Worm (Caenorhabditis elegans) whole organism, L1 larva: Measurements from ENCODE around the gene F09C8.1.
"Not testable (repeated sequence)": the region's sequence is repeated elsewhere in the genome, so short reads cannot be mapped to it uniquely, and the experiment has no call there.

Experiments used
- C04F5.9 ChIP-seq: sonication (generic microtip); optimal IDR thresholded peaks from 2 replicates; lab custom pipeline; 2016; ENCODE audit warnings: missing genetic modification characterization, missing compliant biosample characterization
- ama-1 ChIP-seq: fragments of 150-350 bp; optimal IDR thresholded peaks from 2 replicates; lab custom pipeline; 2014
- ceh-63 ChIP-seq: fragments of 200-800 bp; sonication (Bioruptor generic); optimal IDR thresholded peaks from 2 replicates; lab custom pipeline; 2018; ENCODE audit warnings: mild to moderate bottlenecking, missing genetic modification characterization, missing compliant biosample characterization
- ceh-8 ChIP-seq: fragments of 200-800 bp; sonication (Bioruptor generic); optimal IDR thresholded peaks from 2 replicates; lab custom pipeline; 2018; ENCODE audit warnings: mild to moderate bottlenecking, missing genetic modification characterization, moderate library complexity, missing compliant biosample characterization
- ceh-90 ChIP-seq: sonication (generic microtip); optimal IDR thresholded peaks from 2 replicates; lab custom pipeline; 2016; ENCODE audit warnings: missing genetic modification characterization, missing compliant biosample characterization
- ces-1 ChIP-seq: fragments of 150-350 bp; optimal IDR thresholded peaks from 2 replicates; lab custom pipeline; 2014; ENCODE audit warnings: missing biosample characterization, missing genetic modification reagents, missing genetic modification characterization
- efl-1 ChIP-seq, 4 experiments: fragments of 150-350 bp; optimal IDR thresholded peaks in 3 of 4; peaks in 1 of 4; 1 replicate in 1 of 4; 2 replicates in 3 of 4; lab custom pipeline; 2014; ENCODE audit warnings: missing biosample characterization in 2 of 4, missing genetic modification characterization in 2 of 4, missing genetic modification reagents in 2 of 4
- efl-3 ChIP-seq: fragments of 200-800 bp; sonication (Bioruptor generic); optimal IDR thresholded peaks from 2 replicates; lab custom pipeline; 2018; ENCODE audit warnings: mild to moderate bottlenecking, missing genetic modification characterization, missing compliant biosample characterization
- elt-2 ChIP-seq: sonication (generic microtip); optimal IDR thresholded peaks from 2 replicates; lab custom pipeline; 2016; ENCODE audit warnings: missing genetic modification characterization, mild to moderate bottlenecking, inconsistent platforms, missing compliant biosample characterization, missing genetic modification reagents
- ets-5 ChIP-seq: fragments of 200-800 bp; sonication (Bioruptor generic); IDR thresholded peaks from 2 replicates; pipeline ENCODE4 v1.3.6; 2022; ENCODE audit warnings: missing genetic modification characterization, missing compliant biosample characterization
- isw-1 ChIP-seq: fragments of 200-800 bp; sonication (Bioruptor generic); IDR thresholded peaks from 2 replicates; pipeline ENCODE4 v1.3.6; 2022; ENCODE audit warnings: missing genetic modification characterization, missing compliant biosample characterization
- jun-1 ChIP-seq: fragments of 150-350 bp; optimal IDR thresholded peaks from 2 replicates; lab custom pipeline; 2014; ENCODE audit warnings: missing biosample characterization, missing genetic modification reagents, missing genetic modification characterization
- lin-35 ChIP-seq, 2 experiments: fragments of 150-350 bp; optimal IDR thresholded peaks; 2 replicates each; lab custom pipeline; 2014; ENCODE audit warnings: missing biosample characterization in 2 of 2, missing genetic modification characterization in 2 of 2, missing genetic modification reagents in 2 of 2
- lin-39 ChIP-seq: fragments of 150-350 bp; optimal IDR thresholded peaks from 2 replicates; lab custom pipeline; 2014; ENCODE audit warnings: missing biosample characterization, missing genetic modification reagents, missing genetic modification characterization
- lir-3 ChIP-seq: sonication (generic microtip); optimal IDR thresholded peaks from 2 replicates; lab custom pipeline; 2016; ENCODE audit warnings: mild to moderate bottlenecking, missing genetic modification characterization, moderate library complexity, missing compliant biosample characterization; ENCODE audit not compliant: poor library complexity
- lsy-2 ChIP-seq, 2 experiments: fragments of 150-350 bp; optimal IDR thresholded peaks; 2 replicates each; lab custom pipeline; 2014; ENCODE audit warnings: missing biosample characterization in 2 of 2, missing genetic modification characterization in 2 of 2
- mdl-1 ChIP-seq, 2 experiments: fragments of 150-350 bp; optimal IDR thresholded peaks; 2 replicates each; lab custom pipeline; 2014 to 2017; ENCODE audit warnings: missing biosample characterization in 2 of 2, missing genetic modification characterization in 2 of 2, inconsistent platforms in 1 of 2
- nhr-20 ChIP-seq: sonication (generic microtip); optimal IDR thresholded peaks from 2 replicates; lab custom pipeline; 2016; ENCODE audit warnings: mild to moderate bottlenecking, missing genetic modification characterization, missing compliant biosample characterization
- nhr-237 ChIP-seq: fragments of 150-350 bp; optimal IDR thresholded peaks from 2 replicates; lab custom pipeline; 2014; ENCODE audit warnings: missing biosample characterization, missing genetic modification characterization
- nhr-28 ChIP-seq: fragments of 150-350 bp; optimal IDR thresholded peaks from 2 replicates; lab custom pipeline; 2014; ENCODE audit warnings: missing biosample characterization, missing genetic modification characterization
- nhr-47 ChIP-seq: sonication (generic microtip); optimal IDR thresholded peaks from 2 replicates; lab custom pipeline; 2016; ENCODE audit warnings: mild to moderate bottlenecking, missing genetic modification characterization, moderate library complexity, missing compliant biosample characterization
- nhr-71 ChIP-seq: sonication (generic microtip); optimal IDR thresholded peaks from 2 replicates; lab custom pipeline; 2016; ENCODE audit warnings: mild to moderate bottlenecking, missing genetic modification characterization, moderate library complexity, missing compliant biosample characterization
- nhr-85 ChIP-seq: sonication (generic microtip); peaks from one replicate; lab custom pipeline; 2016; ENCODE audit warnings: missing genetic modification characterization, inconsistent platforms, missing compliant biosample characterization
- nhr-90 ChIP-seq: sonication (generic microtip); optimal IDR thresholded peaks from 2 replicates; lab custom pipeline; 2016; ENCODE audit warnings: mild to moderate bottlenecking, missing genetic modification characterization, missing compliant biosample characterization; ENCODE audit not compliant: poor library complexity
- pag-3 ChIP-seq: sonication (generic microtip); optimal IDR thresholded peaks from 2 replicates; lab custom pipeline; 2017; ENCODE audit warnings: missing genetic modification characterization, mild to moderate bottlenecking, missing compliant biosample characterization, antibody characterized with exemption, borderline replicate concordance; ENCODE audit not compliant: insufficient read depth
- pax-3 ChIP-seq: fragments of 200-800 bp; sonication (Bioruptor generic); optimal IDR thresholded peaks from 2 replicates; lab custom pipeline; 2018; ENCODE audit warnings: mild to moderate bottlenecking, missing genetic modification characterization, moderate library complexity, missing compliant biosample characterization
- rnt-1 ChIP-seq: sonication (generic microtip); optimal IDR thresholded peaks from 2 replicates; lab custom pipeline; 2016; ENCODE audit warnings: mild to moderate bottlenecking, missing genetic modification characterization, moderate library complexity, missing compliant biosample characterization
- snu-23 ChIP-seq: sonication (generic microtip); optimal IDR thresholded peaks from 2 replicates; lab custom pipeline; 2016; ENCODE audit warnings: missing genetic modification characterization, missing compliant biosample characterization
- sptf-1 ChIP-seq: fragments of 150-350 bp; optimal IDR thresholded peaks from 2 replicates; lab custom pipeline; 2014; ENCODE audit warnings: missing biosample characterization, missing genetic modification characterization
- unc-130 ChIP-seq: fragments of 150-350 bp; optimal IDR thresholded peaks from 2 replicates; lab custom pipeline; 2017; ENCODE audit warnings: missing biosample characterization, missing genetic modification characterization, inconsistent platforms
- unc-86 ChIP-seq: sonication (generic microtip); optimal IDR thresholded peaks from 2 replicates; lab custom pipeline; 2016; ENCODE audit warnings: missing genetic modification characterization, missing compliant biosample characterization
- unc-98 ChIP-seq: fragments of 200-800 bp; sonication (Bioruptor generic); IDR thresholded peaks from 2 replicates; pipeline ENCODE4 v1.3.6; 2022; ENCODE audit warnings: missing genetic modification characterization, missing compliant biosample characterization
- xbp-1 ChIP-seq: sonication (generic microtip); optimal IDR thresholded peaks from 2 replicates; lab custom pipeline; 2016; ENCODE audit warnings: missing genetic modification characterization, missing compliant biosample characterization
- zip-4 ChIP-seq: fragments of 200-800 bp; sonication (Bioruptor generic); optimal IDR thresholded peaks from 2 replicates; lab custom pipeline; 2018; ENCODE audit warnings: mild to moderate bottlenecking, missing genetic modification characterization, moderate library complexity, missing compliant biosample characterization
- ztf-11 ChIP-seq, 2 experiments: sonication (generic microtip); optimal IDR thresholded peaks; 2 replicates each; lab custom pipeline; 2016 to 2017; ENCODE audit warnings: missing genetic modification characterization in 2 of 2, missing biosample characterization in 1 of 2, missing compliant biosample characterization in 1 of 2
- ztf-4 ChIP-seq: fragments of 150-350 bp; optimal IDR thresholded peaks from 2 replicates; lab custom pipeline; 2014; ENCODE audit warnings: missing biosample characterization, missing genetic modification characterization

Gene F09C8.1

ce11 chrX:16163402-16163801 is at the start of gene F09C8.1:
Gene F09C8.1 (minus strand): TSS chrX:16163524.
- TF ChIP-seq nhr-71 (tag; lab: Kevin White, UChicago): peak; percentile 4
- TF ChIP-seq sptf-1: no peak
- TF ChIP-seq C04F5.9 (tag; lab: Kevin White, UChicago): no peak
- TF ChIP-seq efl-3 (GFP tag; lab: Kevin White, UChicago): no peak
- peak; percentile 31 for TF ChIP-seq nhr-20 (tag; lab: Kevin White, UChicago)
- TF ChIP-seq nhr-85: no peak
- no peak for TF ChIP-seq nhr-237 (tag; lab: Kevin White, UChicago)
- TF ChIP-seq lir-3 (tag; lab: Kevin White, UChicago): no peak
- no peak for TF ChIP-seq zip-4 (GFP tag; lab: Kevin White, UChicago)
- TF ChIP-seq ztf-4 (tag; lab: Kevin White, UChicago): no peak
- no peak for TF ChIP-seq ets-5
- no peak for TF ChIP-seq ceh-63 (GFP tag; lab: Kevin White, UChicago)
- no peak for TF ChIP-seq ztf-11 (tag; optimal IDR thresholded peaks at IDR 0.05; lab: Kevin White, UChicago)
- TF ChIP-seq efl-1 (optimal IDR thresholded peaks at IDR 0.05; lab: Kevin White, UChicago): no peak
- TF ChIP-seq efl-1 (GFP tag; optimal IDR thresholded peaks at IDR 0.05 in 1 of 2; lab: Kevin White, UChicago): peak in 1 of 2 experiments; percentile 42
- no peak for TF ChIP-seq pag-3 (tag; lab: Kevin White, UChicago)
- peak; percentile 97 for TF ChIP-seq elt-2
- TF ChIP-seq unc-86 (tag; lab: Kevin White, UChicago): no peak
- peak in 1 of 2 experiments; percentile 4 for TF ChIP-seq lin-35 (GFP tag; optimal IDR thresholded peaks at IDR 0.05; lab: Kevin White, UChicago)
- TF ChIP-seq mdl-1 (tag; optimal IDR thresholded peaks at IDR 0.05; lab: Kevin White, UChicago): peak in 1 of 2 experiments; percentile 43

ce11 chrX:16213073-16213472 is 49.7 kb upstream of the F09C8.1 start, which contains the start of gene F23A7.8:
Gene F23A7.8 (plus strand): TSS chrX:16213373.
- not testable (repeated sequence) for TF ChIP-seq jun-1 (tag; lab: Kevin White, UChicago); ceh-90; unc-130

- TF ChIP-seq ztf-4 (tag; lab: Kevin White, UChicago); xbp-1 (tag; lab: Kevin White, UChicago); lsy-2 (tag; optimal IDR thresholded peaks at IDR 0.05; lab: Kevin White, UChicago): not testable (repeated sequence)
Observed at ce11 chrX:16212306-16212705, 49.0 kb upstream of the F09C8.1 start, which contains the start of gene F23A7.4. Gene F23A7.4 (plus strand): TSS chrX:16212606.

ce11 chrX:16210518-16210917 is 47.2 kb upstream of the F09C8.1 start, which contains the start of gene R11.4:
Gene R11.4 (minus strand): TSS chrX:16210618.
- TF ChIP-seq lin-39 (tag; lab: Kevin White, UChicago) (no peak), rnt-1 (tag; lab: Kevin White, UChicago) (no peak), nhr-90 (no peak), unc-98 (GFP tag; lab: Robert Waterston, UW) (no peak), snu-23 (GFP tag; lab: Kevin White, UChicago) (no peak), ces-1 (GFP tag; lab: Kevin White, UChicago) (no peak), ets-5 (no peak), isw-1 (GFP tag; lab: Robert Waterston, UW) (no peak), pax-3 (tag; lab: Kevin White, UChicago) (no peak), nhr-28 (no peak), ama-1 (lab: Kevin White, UChicago) (no peak), ceh-8 (GFP tag; lab: Kevin White, UChicago) (no peak), nhr-47 (tag; lab: Kevin White, UChicago) (no peak)
- TF ChIP-seq, all 84 proteins: peak for 0
